Worm (Caenorhabditis elegans) whole organism, L3 larva: ENCODE measurements around the gene F56F11.2.

Source experiments
- ama-1 ChIP-seq: fragments of 150-350 bp; optimal IDR thresholded peaks from 2 replicates; lab custom pipeline; 2018
- elt-1 ChIP-seq: fragments of 150-350 bp; optimal IDR thresholded peaks from 2 replicates; lab custom pipeline; 2014; ENCODE audit warnings: missing biosample characterization, missing genetic modification characterization
- elt-3 ChIP-seq, 3 experiments: fragments of 150-350 bp in 1 of 3; sonication (generic microtip) in 2 of 3; optimal IDR thresholded peaks; 2 replicates in 2 of 3; 4 replicates in 1 of 3; lab custom pipeline; 2014 to 2017; ENCODE audit warnings: missing biosample characterization in 3 of 3, missing genetic modification characterization in 3 of 3
- nhr-11 ChIP-seq: fragments of 150-350 bp; optimal IDR thresholded peaks from 2 replicates; lab custom pipeline; 2014; ENCODE audit warnings: missing biosample characterization, missing genetic modification characterization
- nhr-25 ChIP-seq: sonication (generic microtip); optimal IDR thresholded peaks from 2 replicates; lab custom pipeline; 2017; ENCODE audit warnings: missing biosample characterization, missing genetic modification characterization
- nhr-67 ChIP-seq: fragments of 150-350 bp; optimal IDR thresholded peaks from 2 replicates; lab custom pipeline; 2014; ENCODE audit warnings: missing biosample characterization, missing genetic modification characterization
- snpc-4 ChIP-seq: fragments of 150-350 bp; optimal IDR thresholded peaks from 2 replicates; lab custom pipeline; 2014; ENCODE audit warnings: missing biosample characterization, missing genetic modification characterization
- unc-62 ChIP-seq: fragments of 150-350 bp; sonication (generic microtip); optimal IDR thresholded peaks from 4 replicates; lab custom pipeline; 2014; ENCODE audit warnings: missing biosample characterization, missing genetic modification reagents, missing genetic modification characterization

- TF ChIP-seq nhr-25 (tag; lab: Kevin White, UChicago) (no peak), elt-3 (tag; optimal IDR thresholded peaks at IDR 0.05; lab: Kevin White, UChicago) (no peak), snpc-4 (tag; lab: Kevin White, UChicago) (no peak), nhr-67 (no peak), elt-1 (tag; lab: Kevin White, UChicago) (no peak), ama-1 (lab: Kevin White, UChicago) (no peak), nhr-11 (no peak), unc-62 (GFP tag; lab: Kevin White, UChicago) (no peak)
These were observed 38.8 kb downstream of the F56F11.2 start for ce11 chrIII:2920866-2921265.
